Worm (Caenorhabditis elegans) whole organism, L3 larva: ENCODE data around the gene atln-2.
A peak's percentile ranks its signal among the peaks of the same experiment; 100 is the strongest.
"Not testable (repeated sequence)": the region's sequence is repeated elsewhere in the genome, so short reads cannot be mapped to it uniquely, and the experiment has no call there.

Experiments
- R02D3.7 ChIP-seq: fragments of 150-350 bp; optimal IDR thresholded peaks from 2 replicates; lab custom pipeline; 2014; ENCODE audit warnings: missing biosample characterization, missing genetic modification characterization
- ZK546.5 ChIP-seq: sonication (generic microtip); optimal IDR thresholded peaks from 2 replicates; lab custom pipeline; 2017; ENCODE audit warnings: missing biosample characterization, missing genetic modification characterization
- aly-2 ChIP-seq: fragments of 150-350 bp; optimal IDR thresholded peaks from 2 replicates; lab custom pipeline; 2014; ENCODE audit warnings: missing biosample characterization, missing genetic modification characterization
- ama-1 ChIP-seq: fragments of 150-350 bp; optimal IDR thresholded peaks from 2 replicates; lab custom pipeline; 2018
- ceh-28 ChIP-seq: fragments of 150-350 bp; optimal IDR thresholded peaks from 2 replicates; lab custom pipeline; 2014; ENCODE audit warnings: missing biosample characterization, missing genetic modification reagents, missing genetic modification characterization
- daf-12 ChIP-seq: fragments of 150-350 bp; optimal IDR thresholded peaks from 2 replicates; lab custom pipeline; 2014; ENCODE audit warnings: missing biosample characterization, missing genetic modification reagents, missing genetic modification characterization
- egl-27 ChIP-seq: sonication (generic microtip); optimal IDR thresholded peaks from 4 replicates; lab custom pipeline; 2017; ENCODE audit warnings: missing biosample characterization, missing genetic modification reagents, missing genetic modification characterization
- egl-5 ChIP-seq: fragments of 150-350 bp; optimal IDR thresholded peaks from 2 replicates; lab custom pipeline; 2017; ENCODE audit warnings: missing biosample characterization, missing genetic modification reagents, missing genetic modification characterization, inconsistent platforms
- elt-1 ChIP-seq: fragments of 150-350 bp; optimal IDR thresholded peaks from 2 replicates; lab custom pipeline; 2014; ENCODE audit warnings: missing biosample characterization, missing genetic modification characterization
- elt-2 ChIP-seq: sonication (generic microtip); optimal IDR thresholded peaks from 2 replicates; lab custom pipeline; 2016; ENCODE audit warnings: missing genetic modification reagents, mild to moderate bottlenecking, missing genetic modification characterization, missing compliant biosample characterization
- elt-3 ChIP-seq, 3 experiments: fragments of 150-350 bp in 1 of 3; sonication (generic microtip) in 2 of 3; optimal IDR thresholded peaks; 2 replicates in 2 of 3; 4 replicates in 1 of 3; lab custom pipeline; 2014 to 2017; ENCODE audit warnings: missing biosample characterization in 3 of 3, missing genetic modification characterization in 3 of 3
- eor-1 ChIP-seq, 2 experiments: fragments of 150-350 bp; optimal IDR thresholded peaks; 2 replicates each; lab custom pipeline; 2014 to 2018; ENCODE audit warnings: missing biosample characterization in 2 of 2, missing genetic modification characterization in 2 of 2
- fkh-2 ChIP-seq: fragments of 150-350 bp; optimal IDR thresholded peaks from 2 replicates; lab custom pipeline; 2014; ENCODE audit warnings: missing biosample characterization, missing genetic modification reagents, missing genetic modification characterization
- fos-1 ChIP-seq: fragments of 150-350 bp; optimal IDR thresholded peaks from 2 replicates; lab custom pipeline; 2014; ENCODE audit warnings: missing biosample characterization, missing genetic modification characterization
- jun-1 ChIP-seq: fragments of 150-350 bp; optimal IDR thresholded peaks from 2 replicates; lab custom pipeline; 2014; ENCODE audit warnings: missing biosample characterization, missing genetic modification reagents, missing genetic modification characterization
- lin-39 ChIP-seq: fragments of 150-350 bp; optimal IDR thresholded peaks from 2 replicates; lab custom pipeline; 2018; ENCODE audit warnings: missing biosample characterization, missing genetic modification reagents, missing genetic modification characterization
- lsy-12 ChIP-seq: sonication (generic microtip); optimal IDR thresholded peaks from 2 replicates; lab custom pipeline; 2016; ENCODE audit warnings: mild to moderate bottlenecking, missing genetic modification characterization, missing compliant biosample characterization
- mdl-1 ChIP-seq: fragments of 150-350 bp; optimal IDR thresholded peaks from 2 replicates; lab custom pipeline; 2014; ENCODE audit warnings: missing biosample characterization, missing genetic modification characterization
- nfya-1 ChIP-seq: sonication (generic microtip); optimal IDR thresholded peaks from 2 replicates; lab custom pipeline; 2017; ENCODE audit warnings: missing genetic modification characterization, mild to moderate bottlenecking, missing compliant biosample characterization, antibody characterized with exemption, moderate library complexity; ENCODE audit not compliant: insufficient read depth
- nhr-23 ChIP-seq: fragments of 150-350 bp; optimal IDR thresholded peaks from 2 replicates; lab custom pipeline; 2014; ENCODE audit warnings: missing biosample characterization, missing genetic modification reagents, missing genetic modification characterization
- nhr-25 ChIP-seq: sonication (generic microtip); optimal IDR thresholded peaks from 2 replicates; lab custom pipeline; 2017; ENCODE audit warnings: missing biosample characterization, missing genetic modification characterization
- nhr-67 ChIP-seq: fragments of 150-350 bp; optimal IDR thresholded peaks from 2 replicates; lab custom pipeline; 2014; ENCODE audit warnings: missing biosample characterization, missing genetic modification characterization
- nhr-76 ChIP-seq: fragments of 150-350 bp; sonication (generic microtip); optimal IDR thresholded peaks from 5 replicates; lab custom pipeline; 2014; ENCODE audit warnings: missing biosample characterization, missing genetic modification characterization
- pha-4 ChIP-seq: fragments of 150-350 bp; optimal IDR thresholded peaks from 2 replicates; lab custom pipeline; 2014; ENCODE audit warnings: missing biosample characterization, missing genetic modification reagents, missing genetic modification characterization
- pqm-1 ChIP-seq: fragments of 150-350 bp; optimal IDR thresholded peaks from 2 replicates; lab custom pipeline; 2017; ENCODE audit warnings: missing biosample characterization, missing genetic modification characterization, inconsistent platforms
- sea-2 ChIP-seq: fragments of 150-350 bp; sonication (generic microtip); optimal IDR thresholded peaks from 4 replicates; lab custom pipeline; 2014; ENCODE audit warnings: missing biosample characterization, missing genetic modification reagents, missing genetic modification characterization
- skn-1 ChIP-seq: fragments of 150-350 bp; optimal IDR thresholded peaks from 2 replicates; lab custom pipeline; 2014; ENCODE audit warnings: missing biosample characterization, missing genetic modification characterization
- tbx-2 ChIP-seq: sonication (generic microtip); optimal IDR thresholded peaks from 2 replicates; lab custom pipeline; 2016; ENCODE audit warnings: mild to moderate bottlenecking, missing genetic modification characterization, missing compliant biosample characterization
- unc-62 ChIP-seq: fragments of 150-350 bp; sonication (generic microtip); optimal IDR thresholded peaks from 4 replicates; lab custom pipeline; 2014; ENCODE audit warnings: missing biosample characterization, missing genetic modification reagents, missing genetic modification characterization
- zag-1 ChIP-seq: fragments of 150-350 bp; optimal IDR thresholded peaks from 2 replicates; lab custom pipeline; 2014; ENCODE audit warnings: missing biosample characterization, missing genetic modification characterization

Gene atln-2

DNA sequence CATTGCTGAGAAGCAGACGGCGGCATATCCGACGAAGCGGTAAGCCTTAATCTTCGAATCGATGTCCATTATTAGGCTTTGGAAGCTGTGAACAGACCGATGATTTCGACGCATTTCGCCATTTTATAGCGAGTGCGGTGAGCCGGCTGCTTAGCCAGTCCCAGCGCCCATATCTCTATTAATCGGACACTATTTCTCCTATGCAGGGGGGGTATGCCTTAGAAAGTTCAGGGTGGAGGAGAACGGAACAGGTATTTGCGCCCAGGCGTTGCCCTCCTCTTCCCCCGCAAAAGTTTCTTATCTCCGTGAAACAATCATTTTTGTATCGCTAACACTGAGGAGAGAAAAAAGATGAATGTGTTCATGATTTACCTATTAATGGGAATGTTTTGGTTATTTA lies 5.3 kb downstream of the atln-2 start, which contains the start of gene dpy-4:
dpy-4 (minus strand) TSS at position 101 of the 400 bp plus-strand sequence.
- TF ChIP-seq nhr-76 (tag; lab: Kevin White, UChicago) (no peak), zag-1 (tag; lab: Kevin White, UChicago) (no peak), fkh-2 (tag; lab: Kevin White, UChicago) (no peak), ama-1 (lab: Kevin White, UChicago) (peak; percentile 56), nhr-25 (tag; lab: Kevin White, UChicago) (peak; percentile 35)

DNA sequence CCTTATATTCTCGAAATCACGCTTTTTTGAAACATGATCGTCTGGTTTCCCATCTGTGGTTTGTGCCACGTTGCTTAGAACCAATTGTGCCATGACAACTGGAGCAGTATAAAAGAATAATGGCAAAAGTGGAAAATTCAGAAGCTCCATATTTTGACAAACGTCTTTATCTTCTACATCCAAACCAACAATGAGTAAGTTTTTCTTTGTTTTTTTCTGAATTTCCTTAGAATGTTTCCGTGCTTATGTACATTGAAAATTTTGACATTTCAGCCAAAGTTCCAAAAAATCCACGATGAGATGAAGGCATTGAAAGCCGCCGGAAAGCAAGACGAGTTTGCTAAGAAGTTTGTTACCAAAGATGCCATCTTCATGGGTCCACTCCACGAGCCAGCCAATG lies 25.1 kb downstream of the atln-2 start, which contains the start of gene Y41E3.6:
Y41E3.6 (plus strand) TSS at position 301 of the 400 bp plus-strand sequence.
- TF ChIP-seq egl-5; elt-1 (tag; lab: Kevin White, UChicago); fos-1: not testable (repeated sequence)

DNA sequence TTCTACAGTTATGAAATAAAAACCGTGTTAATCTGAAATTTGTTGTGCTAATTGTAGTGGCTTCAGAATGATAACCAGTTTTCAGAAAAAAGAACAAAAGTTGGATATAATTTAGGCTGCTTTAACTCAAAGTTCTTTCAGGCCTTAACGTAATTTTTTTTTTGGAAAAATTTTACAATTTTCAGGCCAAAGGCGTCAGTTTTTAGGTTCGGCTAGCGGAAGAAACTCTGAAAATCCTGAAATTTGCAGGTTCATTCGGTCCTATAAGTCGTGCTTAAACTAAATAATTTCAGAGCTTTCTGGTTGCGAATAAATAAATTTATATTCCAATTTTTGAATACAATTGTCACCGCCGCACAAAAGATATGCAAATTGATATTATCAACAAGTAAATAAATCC lies 26.8 kb downstream of the atln-2 start:
- TF ChIP-seq tbx-2 (no peak), lsy-12 (no peak)

DNA sequence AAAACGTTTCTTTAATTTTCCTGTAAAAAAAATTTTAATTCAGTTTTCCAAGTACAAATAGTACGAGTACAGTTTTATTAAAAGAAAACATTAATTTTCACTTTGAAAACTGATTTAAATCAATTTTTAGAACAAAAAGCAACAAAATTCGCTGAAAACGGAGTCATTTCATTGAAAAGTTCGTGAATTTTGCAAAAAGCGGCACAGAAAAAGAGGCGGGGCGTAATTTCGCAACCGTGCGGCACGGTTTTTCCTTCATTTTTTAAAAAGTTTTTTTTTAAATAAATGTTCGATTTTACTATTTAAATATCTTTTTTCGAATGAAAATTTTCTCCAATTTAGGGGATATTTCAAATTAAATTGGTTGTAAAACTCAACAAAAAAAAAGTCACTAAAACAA lies 29.8 kb downstream of the atln-2 start:
- no peak for TF ChIP-seq lsy-12
- TF ChIP-seq R02D3.7: no peak
- TF ChIP-seq daf-12 (tag; lab: Kevin White, UChicago): no peak
- TF ChIP-seq pqm-1 (tag; lab: Kevin White, UChicago): no peak
- no peak for TF ChIP-seq elt-2
- TF ChIP-seq ceh-28 (tag; lab: Kevin White, UChicago): no peak
- TF ChIP-seq mdl-1 (tag; lab: Kevin White, UChicago): no peak
- no peak for TF ChIP-seq unc-62 (GFP tag; lab: Kevin White, UChicago)
- no peak for TF ChIP-seq skn-1
- no peak for TF ChIP-seq jun-1 (tag; lab: Kevin White, UChicago)
- no peak for TF ChIP-seq elt-1 (tag; lab: Kevin White, UChicago)

DNA sequence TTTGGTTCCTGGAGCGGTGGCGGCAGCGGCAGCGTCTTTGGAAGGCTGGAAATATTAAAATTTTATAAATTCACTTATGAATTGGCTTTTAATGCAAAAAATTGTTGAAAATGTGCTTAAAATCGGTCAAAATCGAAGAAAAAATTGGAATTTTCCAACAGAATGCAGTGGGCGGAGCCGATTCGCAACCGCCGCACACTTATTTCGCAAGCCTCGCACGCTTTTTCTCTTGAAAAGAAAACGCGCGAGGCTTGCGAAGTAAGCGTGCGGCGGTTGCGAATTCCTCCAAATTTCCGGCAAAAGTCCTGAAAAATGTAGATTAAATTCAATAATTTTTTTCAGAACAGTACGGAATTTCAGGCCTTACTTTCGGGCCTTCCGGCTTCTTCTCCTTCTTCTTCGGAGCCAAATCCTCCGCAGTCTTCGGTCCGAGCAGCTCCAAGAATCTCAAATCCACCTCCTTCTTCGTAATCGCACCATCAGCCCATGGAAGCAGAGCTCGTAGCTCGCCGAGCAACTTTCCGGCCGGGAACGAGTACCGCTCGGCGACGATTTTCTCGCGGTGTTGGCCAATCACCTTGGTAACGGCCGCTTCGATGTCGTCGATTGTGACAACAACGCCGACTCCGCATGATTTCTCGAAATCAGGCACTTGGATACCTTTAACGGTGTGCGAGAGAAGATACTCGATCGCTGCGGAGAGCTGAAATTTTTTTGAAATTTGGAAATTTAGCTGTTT lies 30.9 kb downstream of the atln-2 start:
- TF ChIP-seq tbx-2: no peak
- TF ChIP-seq fkh-2 (tag; lab: Kevin White, UChicago): no peak

DNA sequence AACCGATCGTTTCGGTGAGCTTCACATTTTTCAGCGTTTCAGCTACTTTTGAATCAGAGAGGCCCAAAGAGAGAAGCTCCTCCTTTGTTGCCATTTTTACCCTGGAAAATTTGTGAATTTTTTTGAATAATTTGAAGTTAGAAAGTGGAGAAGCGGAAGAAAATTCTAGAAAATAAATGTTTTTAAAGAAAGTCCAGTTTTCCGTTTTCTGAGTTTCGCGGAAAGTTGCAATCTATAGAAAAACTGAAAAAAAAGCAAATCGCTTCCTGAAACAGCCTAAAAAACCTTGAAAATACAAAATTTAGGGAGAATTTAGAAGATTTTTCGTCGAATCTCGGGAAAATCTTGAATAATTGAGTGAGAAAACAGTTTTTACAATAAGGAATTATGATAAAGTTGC lies 31.7 kb downstream of the atln-2 start, which contains the start of gene qars-1:
qars-1 (minus strand) TSS at position 101 of the 400 bp plus-strand sequence.
- TF ChIP-seq nhr-76 (tag; lab: Kevin White, UChicago) (no peak), ZK546.5 (tag; lab: Kevin White, UChicago) (no peak), ceh-28 (tag; lab: Kevin White, UChicago) (no peak), sea-2 (GFP tag; lab: Kevin White, UChicago) (no peak), mdl-1 (tag; lab: Kevin White, UChicago) (no peak), fkh-2 (tag; lab: Kevin White, UChicago) (no peak), lsy-12 (no peak), tbx-2 (no peak), eor-1 (tag; optimal IDR thresholded peaks at IDR 0.05; lab: Kevin White, UChicago) (no peak), egl-27 (tag; lab: Kevin White, UChicago) (no peak), lin-39 (tag; lab: Kevin White, UChicago) (no peak), elt-3 (tag; optimal IDR thresholded peaks at IDR 0.05; lab: Kevin White, UChicago) (no peak), nhr-23 (tag; lab: Kevin White, UChicago) (no peak), elt-2 (no peak), nhr-67 (tag; lab: Kevin White, UChicago) (no peak)
- TF ChIP-seq, all 47 proteins: peak for 0

DNA sequence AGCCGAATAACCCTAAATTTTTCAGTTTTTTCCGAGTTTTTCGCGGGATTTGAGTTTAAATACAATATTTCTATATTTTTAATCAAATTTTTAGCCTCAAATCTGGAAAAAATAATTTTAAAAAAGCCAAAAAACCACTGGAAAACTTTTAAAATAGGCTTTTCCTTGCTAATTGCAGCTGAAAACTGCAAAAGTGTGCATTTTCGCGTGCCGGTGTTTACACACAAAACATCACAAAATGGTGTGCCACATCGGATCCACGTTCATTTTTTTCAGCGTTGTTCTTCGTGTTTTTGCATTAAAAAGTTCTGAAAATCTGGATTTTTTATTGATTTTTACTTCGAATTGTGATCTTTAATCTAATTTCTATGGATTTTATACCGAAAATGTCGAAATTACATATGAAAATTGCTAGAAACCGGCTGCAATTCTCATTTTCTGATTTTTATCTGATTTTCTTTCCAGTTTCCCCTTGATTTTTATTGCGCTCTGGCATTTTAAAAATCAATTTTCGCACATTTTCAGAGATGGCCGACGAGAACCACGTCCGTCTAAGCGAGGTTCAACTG lies 32.2 kb downstream of the atln-2 start, which contains the start of gene Y41E3.7:
Y41E3.7 (plus strand) TSS at position 519 of the 569 bp plus-strand sequence.
- peak; percentile 7 for TF ChIP-seq nfya-1
- no peak for TF ChIP-seq aly-2 (tag; lab: Kevin White, UChicago)
- TF ChIP-seq pha-4: peak; percentile 4
